Fruit fly (Drosophila melanogaster) whole organism, embryonic: ENCODE measurements around the gene Ythdf.

Experiments used
- Atf3 ChIP-seq: fragments of 200-800 bp; sonication (Bioruptor generic); optimal IDR thresholded peaks from 3 replicates; lab custom pipeline; 2016; ENCODE audit warnings: missing biosample characterization, missing genetic modification characterization
- CG2678 ChIP-seq: fragments of 200-800 bp; sonication (Bioruptor generic); optimal IDR thresholded peaks from 3 replicates; lab custom pipeline; 2019; ENCODE audit warnings: missing biosample characterization, mild to moderate bottlenecking, missing genetic modification characterization, moderate library complexity
- CG6854 ChIP-seq: fragments of 200-800 bp; sonication (Bioruptor generic); optimal IDR thresholded peaks from 3 replicates; lab custom pipeline; 2017; ENCODE audit warnings: missing biosample characterization, mild to moderate bottlenecking, missing genetic modification characterization
- CG9817 ChIP-seq: fragments of 200-800 bp; sonication (Bioruptor generic); optimal IDR thresholded peaks from 2 replicates; lab custom pipeline; 2018; ENCODE audit warnings: missing biosample characterization, mild to moderate bottlenecking, missing genetic modification characterization, moderate library complexity
- CHES-1-like ChIP-seq: fragments of 200-800 bp; sonication (Bioruptor generic); optimal IDR thresholded peaks from 2 replicates; lab custom pipeline; 2016; ENCODE audit warnings: missing biosample characterization, missing genetic modification characterization
- Drgx ChIP-seq: fragments of 200-800 bp; sonication (Bioruptor generic); IDR thresholded peaks from 2 replicates; pipeline ENCODE4 v1.3.6; 2022; ENCODE audit warnings: missing biosample characterization, missing genetic modification characterization
- Trl ChIP-seq, 3 experiments: fragments of >200 bp in 2 of 3; fragments of 200-800 bp in 1 of 3; sonication (Bioruptor generic) in 1 of 3; optimal IDR thresholded peaks; 2 replicates in 1 of 3; 3 replicates in 2 of 3; lab custom pipeline; 2016 to 2017; ENCODE audit warnings: missing biosample characterization in 1 of 3, missing genetic modification characterization in 1 of 3
- chm ChIP-seq: fragments of 200-800 bp; sonication (Bioruptor generic); IDR thresholded peaks from 2 replicates; pipeline ENCODE4 v1.3.6; 2022; ENCODE audit warnings: missing biosample characterization, missing genetic modification characterization
- kni ChIP-seq: fragments of 200-800 bp; sonication (Bioruptor generic); optimal IDR thresholded peaks from 3 replicates; lab custom pipeline; 2017; ENCODE audit warnings: mild to moderate bottlenecking, missing biosample characterization, missing genetic modification reagents, missing genetic modification characterization
- lbe ChIP-seq: fragments of 200-800 bp; sonication (Bioruptor generic); optimal IDR thresholded peaks from 2 replicates; lab custom pipeline; 2016; ENCODE audit warnings: missing biosample characterization, mild to moderate bottlenecking, missing genetic modification characterization
- trem ChIP-seq: fragments of 200-800 bp; optimal IDR thresholded peaks from 3 replicates; lab custom pipeline; 2019; ENCODE audit warnings: missing biosample characterization, mild to moderate bottlenecking, missing genetic modification characterization, moderate library complexity

- no peak for TF ChIP-seq CG9817 (tag; lab: Kevin White, UChicago)
- no peak for TF ChIP-seq Trl (optimal IDR thresholded peaks at IDR 0.05; lab: Kevin White, UChicago)
- no peak for TF ChIP-seq Trl (GFP tag; optimal IDR thresholded peaks at IDR 0.05; lab: Kevin White, UChicago)
- TF ChIP-seq CHES-1-like (GFP tag; lab: Kevin White, UChicago), result no peak
- TF ChIP-seq Atf3, result no peak
- TF ChIP-seq Drgx (GFP tag; lab: Robert Waterston, UW), result no peak
- peak; percentile 2 for TF ChIP-seq lbe (GFP tag; lab: Kevin White, UChicago)
- no peak for TF ChIP-seq chm (GFP tag; lab: Robert Waterston, UW)
- TF ChIP-seq CG6854 (GFP tag; lab: Kevin White, UChicago), result no peak
- no peak for TF ChIP-seq kni (GFP tag; lab: Kevin White, UChicago)
- TF ChIP-seq trem (tag; lab: Kevin White, UChicago), result no peak
- TF ChIP-seq CG2678 (tag; lab: Kevin White, UChicago), result no peak
These were observed 8.5 kb upstream of the Ythdf start, which contains the start of gene CG11790 for dm6 chr3R:25047504-25047903.
